Worm (Caenorhabditis elegans) whole organism, midembryonic: ENCODE results near the gene Y76A2B.4.

Experiments used
- T22C8.4 ChIP-seq: fragments of 200-800 bp; sonication (Bioruptor generic); IDR thresholded peaks from 2 replicates; pipeline ENCODE4 v1.3.6; 2022; ENCODE audit warnings: missing genetic modification characterization, missing compliant biosample characterization
- cog-1 ChIP-seq: sonication (generic microtip); optimal IDR thresholded peaks from 2 replicates; lab custom pipeline; 2016; ENCODE audit warnings: missing genetic modification characterization, missing compliant biosample characterization
- flt-1 ChIP-seq: fragments of 200-800 bp; sonication (Bioruptor generic); IDR thresholded peaks from 2 replicates; pipeline ENCODE4 v1.3.6; 2022; ENCODE audit warnings: missing genetic modification characterization, missing compliant biosample characterization
- klf-2 ChIP-seq: fragments of 200-800 bp; sonication (Bioruptor generic); conservative IDR thresholded peaks from 2 replicates; pipeline ENCODE4 v1.3.6; 2022; ENCODE audit warnings: missing genetic modification reagents, missing genetic modification characterization, missing compliant biosample characterization
- med-1 ChIP-seq: sonication (generic microtip); optimal IDR thresholded peaks from 2 replicates; lab custom pipeline; 2017; ENCODE audit warnings: missing genetic modification characterization, mild to moderate bottlenecking, missing compliant biosample characterization, antibody characterized with exemption, missing genetic modification reagents; ENCODE audit not compliant: insufficient read depth
- ref-1 ChIP-seq: fragments of 200-800 bp; sonication (Bioruptor generic); conservative IDR thresholded peaks from 2 replicates; pipeline ENCODE4 v1.3.6; 2022; ENCODE audit warnings: missing genetic modification reagents, missing genetic modification characterization, missing compliant biosample characterization
- tab-1 ChIP-seq: fragments of 200-800 bp; sonication (Bioruptor generic); IDR thresholded peaks from 2 replicates; pipeline ENCODE4 v1.3.6; 2022; ENCODE audit warnings: missing genetic modification characterization, missing compliant biosample characterization
- ztf-23 ChIP-seq: fragments of 200-800 bp; sonication (Bioruptor generic); IDR thresholded peaks from 2 replicates; pipeline ENCODE4 v1.3.6; 2022; ENCODE audit warnings: missing genetic modification reagents, missing genetic modification characterization, missing compliant biosample characterization
- ztf-29 ChIP-seq: fragments of 200-800 bp; sonication (Bioruptor generic); IDR thresholded peaks from 2 replicates; pipeline ENCODE4 v1.3.6; 2022; ENCODE audit warnings: missing genetic modification reagents, missing genetic modification characterization, missing compliant biosample characterization

DNA sequence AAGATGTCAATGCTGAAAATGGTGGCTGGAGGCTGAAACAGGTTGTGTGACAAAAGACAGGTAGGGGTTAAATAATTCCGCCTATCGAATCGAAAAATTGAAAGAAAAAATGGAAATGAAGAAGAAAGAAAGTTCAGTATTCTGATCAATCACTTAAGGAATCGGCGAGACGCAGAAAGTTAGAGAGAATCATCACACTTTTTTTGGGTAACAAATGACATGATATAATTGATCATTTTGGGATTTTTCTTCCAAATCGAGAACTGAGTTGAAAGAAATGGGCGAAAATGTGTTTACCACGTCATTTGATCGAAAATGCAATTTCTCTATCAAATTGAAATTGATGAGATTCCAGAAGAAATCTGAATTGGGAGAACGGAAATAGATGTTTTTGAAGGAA is 9.5 kb upstream of the Y76A2B.4 start:
- TF ChIP-seq ztf-29 (GFP tag; lab: Robert Waterston, UW) (no peak), med-1 (no peak), cog-1 (no peak), ztf-23 (GFP tag; lab: Robert Waterston, UW) (no peak), klf-2 (no peak), ref-1 (GFP tag; lab: Robert Waterston, UW) (no peak), flt-1 (GFP tag; lab: Robert Waterston, UW) (no peak), T22C8.4 (GFP tag; lab: Robert Waterston, UW) (no peak), tab-1 (GFP tag; lab: Robert Waterston, UW) (no peak)
